Fruit fly (Drosophila melanogaster) whole organism, prepupa: ENCODE results near the gene Rbp1-like.

ENCODE experiments used
- CG10669 ChIP-seq: fragments of 200-800 bp; sonication (Bioruptor generic); optimal IDR thresholded peaks from 3 replicates; lab custom pipeline; 2018; ENCODE audit warnings: missing biosample characterization, mild to moderate bottlenecking, missing genetic modification characterization, moderate library complexity
- CG16779 ChIP-seq: fragments of 200-800 bp; sonication (Bioruptor generic); optimal IDR thresholded peaks from 3 replicates; lab custom pipeline; 2017; ENCODE audit warnings: missing biosample characterization, mild to moderate bottlenecking, missing genetic modification characterization

- TF ChIP-seq CG16779 (tag; lab: Kevin White, UChicago) (no peak), CG10669 (GFP tag; lab: Kevin White, UChicago) (no peak)
Observed at dm6 chrX:13358240-13358799, 26.4 kb downstream of the Rbp1-like start.
